Worm (Caenorhabditis elegans) whole organism, L4 larva: ENCODE results near the gene sru-2.

Experiments used
- Y5F2A.4 ChIP-seq: fragments of 200-800 bp; sonication (Bioruptor generic); optimal IDR thresholded peaks from 2 replicates; lab custom pipeline; 2018; ENCODE audit warnings: mild to moderate bottlenecking, missing genetic modification characterization, missing compliant biosample characterization
- fkh-10 ChIP-seq: fragments of 150-350 bp; optimal IDR thresholded peaks from 2 replicates; lab custom pipeline; 2014; ENCODE audit warnings: missing biosample characterization, missing genetic modification reagents, missing genetic modification characterization

DNA sequence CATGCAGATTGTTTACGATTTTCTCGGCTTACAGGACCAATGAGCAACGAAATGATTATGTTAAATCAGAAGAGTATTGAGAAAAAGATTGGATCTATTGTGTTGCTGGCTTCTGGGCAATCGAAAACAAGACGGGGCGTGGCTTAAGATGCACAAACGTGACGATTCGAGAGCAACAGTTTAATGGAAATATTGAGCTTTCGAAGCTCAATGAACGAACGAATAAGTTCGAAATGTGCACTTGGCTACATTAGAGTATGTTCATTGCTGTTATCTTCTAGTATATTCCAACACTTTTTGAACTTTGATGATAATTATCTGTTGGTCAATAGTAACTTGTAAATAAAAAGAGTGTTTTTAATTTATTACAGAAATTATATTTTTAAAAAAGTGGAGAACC lies 40.7 kb upstream of the sru-2 start, which contains the start of gene hsp-12.3:
- no peak for TF ChIP-seq fkh-10 (GFP tag; lab: Kevin White, UChicago)
- TF ChIP-seq Y5F2A.4 (GFP tag; lab: Kevin White, UChicago), result no peak
